Fruit fly (Drosophila melanogaster) whole organism, embryonic: ENCODE data around the gene CG13096.

Source experiments
- Abd-B ChIP-seq: fragments of 200-800 bp; sonication (Bioruptor generic); optimal IDR thresholded peaks from 2 replicates; lab custom pipeline; 2018; ENCODE audit warnings: missing biosample characterization, mild to moderate bottlenecking, missing genetic modification characterization, moderate library complexity
- Atf6 ChIP-seq: fragments of 200-800 bp; sonication (Bioruptor generic); IDR thresholded peaks from 2 replicates; pipeline ENCODE4 v1.3.6; 2022; ENCODE audit warnings: missing biosample characterization, missing genetic modification characterization
- CG11085 ChIP-seq: fragments of 200-800 bp; sonication (Bioruptor generic); IDR thresholded peaks from 2 replicates; pipeline ENCODE4 v1.3.6; 2022; ENCODE audit warnings: missing biosample characterization, missing genetic modification characterization
- CG11247 ChIP-seq: fragments of 200-800 bp; sonication (Bioruptor generic); IDR thresholded peaks from 2 replicates; pipeline ENCODE4 v1.3.6; 2022; ENCODE audit warnings: missing biosample characterization, missing genetic modification characterization
- CG1233 ChIP-seq: fragments of 200-800 bp; sonication (Bioruptor generic); optimal IDR thresholded peaks from 4 replicates; lab custom pipeline; 2018; ENCODE audit warnings: missing biosample characterization, mild to moderate bottlenecking, missing genetic modification characterization
- CG13775 ChIP-seq: fragments of 200-800 bp; sonication (Bioruptor generic); optimal IDR thresholded peaks from 3 replicates; lab custom pipeline; 2017; ENCODE audit warnings: missing biosample characterization, mild to moderate bottlenecking, missing genetic modification characterization
- CG14710 ChIP-seq: fragments of 200-800 bp; sonication (Bioruptor generic); optimal IDR thresholded peaks from 3 replicates; lab custom pipeline; 2019; ENCODE audit warnings: missing biosample characterization, mild to moderate bottlenecking, missing genetic modification characterization, moderate library complexity
- CG1603 ChIP-seq: fragments of 200-800 bp; sonication (Bioruptor generic); optimal IDR thresholded peaks from 2 replicates; lab custom pipeline; 2019; ENCODE audit warnings: missing biosample characterization, mild to moderate bottlenecking, missing genetic modification characterization, moderate library complexity
- CG17612 ChIP-seq: fragments of 200-800 bp; sonication (Bioruptor generic); IDR thresholded peaks from 2 replicates; pipeline ENCODE4 v1.3.6; 2022; ENCODE audit warnings: missing biosample characterization, missing genetic modification characterization
- CG17829 ChIP-seq: fragments of 200-800 bp; optimal IDR thresholded peaks from 2 replicates; lab custom pipeline; 2019; ENCODE audit warnings: missing biosample characterization, mild to moderate bottlenecking, missing genetic modification characterization, moderate library complexity
- CG18599 ChIP-seq: fragments of 200-800 bp; sonication (Bioruptor generic); optimal IDR thresholded peaks from 3 replicates; lab custom pipeline; 2017; ENCODE audit warnings: missing biosample characterization, missing genetic modification characterization, mild to moderate bottlenecking, moderate library complexity, missing genetic modification reagents
- CG2875 ChIP-seq: fragments of 200-800 bp; sonication (Bioruptor generic); optimal IDR thresholded peaks from 2 replicates; lab custom pipeline; 2017; ENCODE audit warnings: missing biosample characterization, mild to moderate bottlenecking, missing genetic modification characterization, missing genetic modification reagents
- CG31224 ChIP-seq: fragments of 200-800 bp; sonication (Bioruptor generic); IDR thresholded peaks from 2 replicates; pipeline ENCODE4 v1.3.6; 2022; ENCODE audit warnings: missing biosample characterization, missing genetic modification characterization
- CG4820 ChIP-seq: fragments of 200-800 bp; sonication (Bioruptor generic); optimal IDR thresholded peaks from 3 replicates; lab custom pipeline; 2016; ENCODE audit warnings: missing biosample characterization, missing genetic modification characterization
- CG7963 ChIP-seq: fragments of 200-800 bp; sonication (Bioruptor generic); IDR thresholded peaks from 3 replicates; pipeline ENCODE4 v1.3.6; 2022; ENCODE audit warnings: missing biosample characterization, missing genetic modification characterization; ENCODE audit not compliant: partially characterized antibody
- CG8290 ChIP-seq, 3 experiments: fragments of 200-800 bp; sonication (Bioruptor generic); optimal IDR thresholded peaks; 2 replicates each; lab custom pipeline; 2016 to 2019; ENCODE audit warnings: missing biosample characterization in 3 of 3, missing genetic modification characterization in 3 of 3, mild to moderate bottlenecking in 2 of 3, moderate library complexity in 1 of 3
- CG8478 ChIP-seq: fragments of >200 bp; optimal IDR thresholded peaks from 2 replicates; lab custom pipeline; 2018
- CG8765 ChIP-seq: fragments of 200-800 bp; sonication (Bioruptor generic); IDR thresholded peaks from 2 replicates; pipeline ENCODE4 v1.3.6; 2022; ENCODE audit warnings: missing biosample characterization, missing genetic modification characterization
- CG9797 ChIP-seq: fragments of 200-800 bp; sonication (Bioruptor generic); optimal IDR thresholded peaks from 3 replicates; lab custom pipeline; 2018; ENCODE audit warnings: missing biosample characterization, mild to moderate bottlenecking, missing genetic modification characterization
- CoRest ChIP-seq: fragments of 200-800 bp; sonication (Bioruptor generic); optimal IDR thresholded peaks from 3 replicates; lab custom pipeline; 2018; ENCODE audit warnings: missing biosample characterization, mild to moderate bottlenecking, missing genetic modification characterization, moderate library complexity
- D ChIP-seq, 2 experiments: fragments of 200-800 bp in 1 of 2; fragments of >200 bp in 1 of 2; sonication (Bioruptor generic) in 1 of 2; optimal IDR thresholded peaks; 2 replicates in 1 of 2; 3 replicates in 1 of 2; lab custom pipeline; 2017; ENCODE audit warnings: mild to moderate bottlenecking in 1 of 2, missing biosample characterization in 1 of 2, missing genetic modification characterization in 1 of 2, missing genetic modification reagents in 1 of 2
- Dp ChIP-seq: fragments of 200-800 bp; sonication (Bioruptor generic); optimal IDR thresholded peaks from 2 replicates; lab custom pipeline; 2018; ENCODE audit warnings: missing biosample characterization, mild to moderate bottlenecking, missing genetic modification characterization, moderate library complexity
- HmgD ChIP-seq: fragments of 200-800 bp; sonication (Bioruptor generic); optimal IDR thresholded peaks from 3 replicates; lab custom pipeline; 2016; ENCODE audit warnings: missing biosample characterization, missing genetic modification characterization
- HmgZ ChIP-seq: fragments of 200-800 bp; sonication (Bioruptor generic); optimal IDR thresholded peaks from 2 replicates; lab custom pipeline; 2018; ENCODE audit warnings: missing biosample characterization, mild to moderate bottlenecking, missing genetic modification characterization
- Hr3 ChIP-seq: fragments of 200-800 bp; sonication (Bioruptor generic); optimal IDR thresholded peaks from 3 replicates; lab custom pipeline; 2016; ENCODE audit warnings: missing biosample characterization, missing genetic modification characterization
- MBD-R2 ChIP-seq: fragments of 200-800 bp; sonication (Bioruptor generic); IDR thresholded peaks from 2 replicates; pipeline ENCODE4 v1.3.6; 2022; ENCODE audit warnings: missing biosample characterization, missing genetic modification characterization
- Max ChIP-seq: fragments of 200-800 bp; sonication (Bioruptor generic); optimal IDR thresholded peaks from 2 replicates; lab custom pipeline; 2016; ENCODE audit warnings: missing biosample characterization, mild to moderate bottlenecking, missing genetic modification characterization
- Med ChIP-seq: fragments of 200-800 bp; sonication (Bioruptor generic); peaks from one replicate; lab custom pipeline; 2016; ENCODE audit warnings: missing biosample characterization, missing genetic modification characterization, mild to moderate bottlenecking, inconsistent platforms, moderate library complexity
- NC2β ChIP-seq: fragments of 200-800 bp; sonication (Bioruptor generic); optimal IDR thresholded peaks from 2 replicates; lab custom pipeline; 2016; ENCODE audit warnings: missing biosample characterization, missing genetic modification characterization
- Ravus ChIP-seq: fragments of 200-800 bp; sonication (Bioruptor generic); IDR thresholded peaks from 2 replicates; pipeline ENCODE4 v1.3.6; 2022; ENCODE audit warnings: missing biosample characterization, missing genetic modification characterization
- Spps ChIP-seq: fragments of 200-800 bp; sonication (Bioruptor generic); optimal IDR thresholded peaks from 2 replicates; lab custom pipeline; 2018; ENCODE audit warnings: missing biosample characterization, mild to moderate bottlenecking, missing genetic modification characterization
- Trl ChIP-seq, 3 experiments: fragments of >200 bp in 2 of 3; fragments of 200-800 bp in 1 of 3; sonication (Bioruptor generic) in 1 of 3; optimal IDR thresholded peaks; 2 replicates in 1 of 3; 3 replicates in 2 of 3; lab custom pipeline; 2016 to 2017; ENCODE audit warnings: missing biosample characterization in 1 of 3, missing genetic modification characterization in 1 of 3
- ap ChIP-seq: fragments of 200-800 bp; sonication (Bioruptor generic); IDR thresholded peaks from 2 replicates; pipeline ENCODE4 v1.3.6; 2022; ENCODE audit warnings: missing biosample characterization, missing genetic modification characterization
- caup ChIP-seq: fragments of 200-800 bp; sonication (Bioruptor generic); optimal IDR thresholded peaks from 3 replicates; lab custom pipeline; 2017; ENCODE audit warnings: missing biosample characterization, mild to moderate bottlenecking, missing genetic modification characterization, moderate library complexity; ENCODE audit not compliant: severe bottlenecking
- chn ChIP-seq: fragments of 200-800 bp; sonication (Bioruptor generic); optimal IDR thresholded peaks from 2 replicates; lab custom pipeline; 2016; ENCODE audit warnings: missing biosample characterization, missing genetic modification characterization
- dm ChIP-seq: fragments of 200-800 bp; sonication (Bioruptor generic); optimal IDR thresholded peaks from 3 replicates; lab custom pipeline; 2016; ENCODE audit warnings: missing biosample characterization, missing genetic modification characterization
- ems ChIP-seq: fragments of 200-800 bp; sonication (Bioruptor generic); optimal IDR thresholded peaks from 3 replicates; lab custom pipeline; 2016; ENCODE audit warnings: missing biosample characterization, missing genetic modification characterization
- exex ChIP-seq: fragments of 200-800 bp; sonication (Bioruptor generic); optimal IDR thresholded peaks from 4 replicates; lab custom pipeline; 2018; ENCODE audit warnings: missing biosample characterization, mild to moderate bottlenecking, missing genetic modification characterization, moderate library complexity
- fu2 ChIP-seq: fragments of 200-800 bp; sonication (Bioruptor generic); optimal IDR thresholded peaks from 2 replicates; lab custom pipeline; 2016; ENCODE audit warnings: missing biosample characterization, missing genetic modification characterization
- gfzf ChIP-seq: fragments of 200-800 bp; sonication (Bioruptor generic); optimal IDR thresholded peaks from 2 replicates; lab custom pipeline; 2016; ENCODE audit warnings: missing biosample characterization, mild to moderate bottlenecking, missing genetic modification characterization, moderate library complexity
- ind ChIP-seq: fragments of 200-800 bp; sonication (Bioruptor generic); optimal IDR thresholded peaks from 3 replicates; lab custom pipeline; 2016; ENCODE audit warnings: missing biosample characterization, missing genetic modification characterization
- jing ChIP-seq: fragments of 200-800 bp; sonication (Bioruptor generic); optimal IDR thresholded peaks from 2 replicates; lab custom pipeline; 2018; ENCODE audit warnings: missing biosample characterization, mild to moderate bottlenecking, missing genetic modification characterization
- luna ChIP-seq: fragments of 200-800 bp; sonication (Bioruptor generic); optimal IDR thresholded peaks from 2 replicates; lab custom pipeline; 2016; ENCODE audit warnings: missing biosample characterization, missing genetic modification characterization
- pho ChIP-seq: fragments of 200-800 bp; sonication (Bioruptor generic); optimal IDR thresholded peaks from 2 replicates; lab custom pipeline; 2016; ENCODE audit warnings: missing biosample characterization, missing genetic modification characterization
- psq ChIP-seq: fragments of 200-800 bp; sonication (Bioruptor generic); optimal IDR thresholded peaks from 2 replicates; lab custom pipeline; 2017; ENCODE audit warnings: missing biosample characterization, missing genetic modification characterization
- row ChIP-seq: fragments of 200-800 bp; sonication (Bioruptor generic); IDR thresholded peaks from 3 replicates; pipeline ENCODE4 v1.3.6; 2022; ENCODE audit warnings: missing biosample characterization, missing genetic modification characterization
- sd ChIP-seq: fragments of 200-800 bp; sonication (Bioruptor generic); optimal IDR thresholded peaks from 3 replicates; lab custom pipeline; 2018; ENCODE audit warnings: missing biosample characterization, mild to moderate bottlenecking, missing genetic modification characterization, moderate library complexity
- sens ChIP-seq: fragments of 200-800 bp; sonication (Bioruptor generic); peaks from one replicate; lab custom pipeline; 2016; ENCODE audit warnings: missing biosample characterization, missing genetic modification characterization
- sug ChIP-seq: fragments of 200-800 bp; optimal IDR thresholded peaks from 2 replicates; lab custom pipeline; 2019; ENCODE audit warnings: missing biosample characterization, mild to moderate bottlenecking, missing genetic modification characterization, moderate library complexity
- toy ChIP-seq: fragments of 200-800 bp; sonication (Bioruptor generic); IDR thresholded peaks from 2 replicates; pipeline ENCODE4 v1.3.6; 2022; ENCODE audit warnings: missing biosample characterization, missing genetic modification characterization
- trem ChIP-seq: fragments of 200-800 bp; optimal IDR thresholded peaks from 3 replicates; lab custom pipeline; 2019; ENCODE audit warnings: missing biosample characterization, mild to moderate bottlenecking, missing genetic modification characterization, moderate library complexity

CG13096 gene

dm6 chr2L:8477971-8478370 lies 33.7 kb downstream of the CG13096 start (continued):
- TF ChIP-seq CG1603 (tag; lab: Kevin White, UChicago): peak; percentile 75
- no peak for TF ChIP-seq fu2 (GFP tag; lab: Kevin White, UChicago)
- TF ChIP-seq trem (tag; lab: Kevin White, UChicago): peak; percentile 12
- peak; percentile 23 for TF ChIP-seq CG17829 (tag; lab: Kevin White, UChicago)
- TF ChIP-seq Hr3 (GFP tag; lab: Kevin White, UChicago): no peak
- no peak for TF ChIP-seq caup
- TF ChIP-seq CG31224: no peak
- no peak for TF ChIP-seq sug (tag; lab: Kevin White, UChicago)
- no peak for TF ChIP-seq toy
- no peak for TF ChIP-seq CG1233 (GFP tag; lab: Kevin White, UChicago)
- peak; percentile 75 for TF ChIP-seq D (optimal IDR thresholded peaks at IDR 0.05; lab: Kevin White, UChicago)
- TF ChIP-seq D (GFP tag; optimal IDR thresholded peaks at IDR 0.05; lab: Kevin White, UChicago): peak; percentile 51
- TF ChIP-seq CG8765 (GFP tag; lab: Robert Waterston, UW): no peak
- TF ChIP-seq row: no peak
- no peak for TF ChIP-seq ap (GFP tag; lab: Robert Waterston, UW)
- TF ChIP-seq chn: peak; percentile 46
- TF ChIP-seq luna: no peak
- peak; percentile 63 for TF ChIP-seq CoRest (tag; lab: Kevin White, UChicago)
- no peak for TF ChIP-seq Trl (optimal IDR thresholded peaks at IDR 0.05; lab: Kevin White, UChicago)
- no peak for TF ChIP-seq Trl (GFP tag; optimal IDR thresholded peaks at IDR 0.05; lab: Kevin White, UChicago)
- no peak for TF ChIP-seq CG11247 (GFP tag; lab: Robert Waterston, UW)
- no peak for TF ChIP-seq jing (GFP tag; lab: Kevin White, UChicago)
- TF ChIP-seq exex: no peak
- no peak for TF ChIP-seq CG7963
- no peak for TF ChIP-seq CG18599 (GFP tag; lab: Kevin White, UChicago)
- TF ChIP-seq CG13775: no peak
- peak; percentile 82 for TF ChIP-seq CG8290 (GFP tag; optimal IDR thresholded peaks at IDR 0.05; lab: Kevin White, UChicago)
- TF ChIP-seq CG8290 (tag; optimal IDR thresholded peaks at IDR 0.05; lab: Kevin White, UChicago): peak in 1 of 2 experiments; percentile 10
- TF ChIP-seq ind (GFP tag; lab: Kevin White, UChicago): no peak
- TF ChIP-seq HmgD (GFP tag; lab: Kevin White, UChicago): peak; percentile 84
- no peak for TF ChIP-seq Ravus (GFP tag; lab: Robert Waterston, UW)
- TF ChIP-seq gfzf (GFP tag; lab: Kevin White, UChicago): peak; percentile 23
- TF ChIP-seq CG8478 (lab: Kevin White, UChicago): peak; percentile 87
- TF ChIP-seq HmgZ (tag; lab: Kevin White, UChicago): peak; percentile 51
- TF ChIP-seq pho (GFP tag; lab: Kevin White, UChicago): peak; percentile 30
- no peak for TF ChIP-seq CG11085 (GFP tag; lab: Robert Waterston, UW)
- peak; percentile 90 for TF ChIP-seq Med (GFP tag; lab: Kevin White, UChicago)
- peak; percentile 29 for TF ChIP-seq Abd-B (GFP tag; lab: Kevin White, UChicago)
- no peak for TF ChIP-seq sd (tag; lab: Kevin White, UChicago)
- TF ChIP-seq CG4820 (GFP tag; lab: Kevin White, UChicago): no peak
- TF ChIP-seq Spps (tag; lab: Kevin White, UChicago): no peak
- TF ChIP-seq ems: no peak
- no peak for TF ChIP-seq Atf6
- TF ChIP-seq sens: peak; percentile 48
- TF ChIP-seq dm (GFP tag; lab: Kevin White, UChicago): no peak
- TF ChIP-seq CG14710: peak; percentile 55
- no peak for TF ChIP-seq NC2β (GFP tag; lab: Kevin White, UChicago)
- TF ChIP-seq CG2875: no peak
- TF ChIP-seq Max (GFP tag; lab: Kevin White, UChicago): peak; percentile 1
- TF ChIP-seq CG17612: no peak
- TF ChIP-seq CG9797: no peak
- TF ChIP-seq psq (GFP tag; lab: Kevin White, UChicago): no peak
- TF ChIP-seq MBD-R2 (GFP tag; lab: Robert Waterston, UW): no peak
- TF ChIP-seq Dp (GFP tag; lab: Kevin White, UChicago): peak; percentile 90
